Worm (Caenorhabditis elegans) whole organism, late embryonic: Measurements from ENCODE around the gene spp-14.

Source experiments
- ama-1 ChIP-seq: fragments of 150-350 bp; optimal IDR thresholded peaks from 2 replicates; lab custom pipeline; 2014
- hlh-13 ChIP-seq: fragments of 200-800 bp; sonication (Bioruptor generic); optimal IDR thresholded peaks from 2 replicates; lab custom pipeline; 2018; ENCODE audit warnings: mild to moderate bottlenecking, missing genetic modification characterization, missing compliant biosample characterization
- pha-4 ChIP-seq: fragments of 150-350 bp; optimal IDR thresholded peaks from 2 replicates; lab custom pipeline; 2018; ENCODE audit warnings: missing biosample characterization, missing genetic modification reagents, missing genetic modification characterization

DNA sequence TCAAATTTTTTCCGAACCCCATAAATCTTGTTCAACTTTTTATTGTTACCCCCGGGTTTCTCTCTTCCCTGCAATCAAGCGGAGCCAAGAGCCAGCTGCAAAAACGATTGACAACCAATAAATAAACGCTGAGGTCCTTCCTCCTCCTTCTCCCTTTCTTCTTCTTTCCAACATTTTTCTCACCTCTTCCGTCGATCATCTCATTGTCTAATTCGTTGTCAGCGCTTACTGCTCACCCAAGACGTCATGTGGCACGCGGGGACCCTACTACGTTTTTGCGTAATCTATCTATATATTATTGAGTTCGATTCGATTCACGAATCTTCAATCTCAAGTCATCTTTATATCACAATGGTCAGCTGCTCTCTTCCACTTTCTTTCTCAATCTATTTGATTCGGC lies 10.3 kb upstream of the spp-14 start:
- no peak for TF ChIP-seq ama-1 (lab: Kevin White, UChicago)
- no peak for TF ChIP-seq hlh-13 (GFP tag; lab: Kevin White, UChicago)
- no peak for TF ChIP-seq pha-4 (tag; lab: Kevin White, UChicago)
